Worm (Caenorhabditis elegans): ENCODE measurements around the gene C13A2.4.

Gene C13A2.4

ce11 chrV:7307089-7307488 is 27.9 kb downstream of the C13A2.4 start, which contains the start of gene F07G11.1:
Gene F07G11.1, plus strand, starts transcription at chrV:7307389.
- no peak for TF ChIP-seq unc-62 (GFP tag; optimal IDR thresholded peaks at IDR 0.05)

- TF ChIP-seq nhr-179 (tag; optimal IDR thresholded peaks at IDR 0.05): no peak
- TF ChIP-seq rpc-1 (optimal IDR thresholded peaks at IDR 0.05): no peak
- TF ChIP-seq rpc-1 (tag; optimal IDR thresholded peaks at IDR 0.05): no peak
- no peak for TF ChIP-seq egrh-3 (GFP tag; IDR thresholded peaks at IDR 0.05)
- TF ChIP-seq ccch-3 (GFP tag; optimal IDR thresholded peaks at IDR 0.05): no peak
- TF ChIP-seq F37B4.10 (GFP tag; IDR thresholded peaks at IDR 0.05): no peak
- no peak for TF ChIP-seq let-607 (tag; optimal IDR thresholded peaks at IDR 0.05)
- no peak for TF ChIP-seq lin-40 (tag; optimal IDR thresholded peaks at IDR 0.05)
- TF ChIP-seq fkh-3 (tag; optimal IDR thresholded peaks at IDR 0.05): no peak
- TF ChIP-seq B0336.3 (GFP tag; IDR thresholded peaks at IDR 0.05): no peak
Measured at ce11 chrV:7313233-7313632, 34.0 kb downstream of the C13A2.4 start, which contains the start of gene srx-6. Gene srx-6, minus strand, starts transcription at chrV:7313333.

ce11 chrV:7320909-7321308 is 41.7 kb downstream of the C13A2.4 start, which contains the start of gene lmd-4:
Gene lmd-4, minus strand, starts transcription at chrV:7321009.
- TF ChIP-seq ceh-91 (GFP tag; IDR thresholded peaks at IDR 0.05) (no peak), hlh-12 (tag; optimal IDR thresholded peaks at IDR 0.05) (no peak), K12H6.12 (tag; optimal IDR thresholded peaks at IDR 0.05) (no peak), madf-8 (GFP tag; conservative IDR thresholded peaks at IDR 0.05) (no peak), madf-10 (tag; optimal IDR thresholded peaks at IDR 0.05) (no peak), pha-4 (tag; optimal IDR thresholded peaks at IDR 0.05) (no peak), Y67H2A.10 (GFP tag; conservative IDR thresholded peaks at IDR 0.05) (no peak), hlh-26 (GFP tag; conservative IDR thresholded peaks at IDR 0.05) (no peak), let-526 (GFP tag; IDR thresholded peaks at IDR 0.05) (no peak), ceh-79 (tag; optimal IDR thresholded peaks at IDR 0.05) (no peak)

- TF ChIP-seq ceh-91 (GFP tag; IDR thresholded peaks at IDR 0.05) (no peak), nfyb-1 (GFP tag; IDR thresholded peaks at IDR 0.05) (no peak)
Measured at ce11 chrV:7321915-7322314, 42.7 kb downstream of the C13A2.4 start, which contains the start of gene F10G2.10. Gene F10G2.10, plus strand, starts transcription at chrV:7322215.

ce11 chrV:7325285-7325684 is 46.1 kb downstream of the C13A2.4 start, which contains the start of gene srx-92:
Gene srx-92, minus strand, starts transcription at chrV:7325385.
- TF ChIP-seq dox-1 (GFP tag; IDR thresholded peaks at IDR 0.05): no peak

- no peak for TF ChIP-seq nhr-179 (tag; optimal IDR thresholded peaks at IDR 0.05)
- no peak for TF ChIP-seq B0261.1 (tag; optimal IDR thresholded peaks at IDR 0.05)
- no peak for TF ChIP-seq T07F8.4 (tag; optimal IDR thresholded peaks at IDR 0.05)
- no peak for TF ChIP-seq nfya-2 (GFP tag; IDR thresholded peaks at IDR 0.05)
- no peak for TF ChIP-seq ccch-3 (GFP tag; optimal IDR thresholded peaks at IDR 0.05)
- TF ChIP-seq tbp1 (GFP tag; optimal IDR thresholded peaks at IDR 0.05): no peak
- TF ChIP-seq Y53F4B.3 (GFP tag; IDR thresholded peaks at IDR 0.05): no peak
- no peak for TF ChIP-seq Y56A3A.18 (GFP tag; IDR thresholded peaks at IDR 0.05)
- TF ChIP-seq mxl-1 (tag; optimal IDR thresholded peaks at IDR 0.05): no peak
- TF ChIP-seq lin-40 (tag; optimal IDR thresholded peaks at IDR 0.05): no peak
- TF ChIP-seq F39B2.1 (GFP tag; IDR thresholded peaks at IDR 0.05): no peak
- no peak for TF ChIP-seq F22D6.2 (tag; optimal IDR thresholded peaks at IDR 0.05)
- no peak for TF ChIP-seq F57C9.4 (tag; optimal IDR thresholded peaks at IDR 0.05)
Measured at ce11 chrV:7326928-7327327, 47.7 kb downstream of the C13A2.4 start, which contains the start of gene F10G2.4. Gene F10G2.4, plus strand, starts transcription at chrV:7327228.

Measured in whole organism, young adult.